Worm (Caenorhabditis elegans): Measurements from ENCODE around the gene Y116A8C.37.

ce11 chrIV:17176177-17176576 lies 45.2 kb upstream of the Y116A8C.37 start, which contains the start of gene C52D10.3:
- no peak for TF ChIP-seq ets-7 (tag; optimal IDR thresholded peaks at IDR 0.05)
- TF ChIP-seq pes-1 (GFP tag; IDR thresholded peaks at IDR 0.05): no peak
- TF ChIP-seq tra-4 (tag; optimal IDR thresholded peaks at IDR 0.05): no peak
- TF ChIP-seq flt-1 (GFP tag; IDR thresholded peaks at IDR 0.05): no peak
